Fruit fly (Drosophila melanogaster): ENCODE data around the gene Snoo.

Gene Snoo

dm6 chr2L:7965808-7966460, 18.1 kb downstream of the Snoo start (continued):
- peak; percentile 35 for TF ChIP-seq unpg (GFP tag; optimal IDR thresholded peaks at IDR 0.05)
- TF ChIP-seq kni (GFP tag; optimal IDR thresholded peaks at IDR 0.05): peak; percentile 6
- no peak for TF ChIP-seq rib (GFP tag; IDR thresholded peaks at IDR 0.05)
- TF ChIP-seq CG7372 (GFP tag; IDR thresholded peaks at IDR 0.05): no peak
- TF ChIP-seq CG11695 (GFP tag; IDR thresholded peaks at IDR 0.05): no peak
- TF ChIP-seq ken (GFP tag; IDR thresholded peaks at IDR 0.05): no peak
- peak; percentile 43; the same call in 1 of the 2 replicates for TF ChIP-seq CG6689 (GFP tag; IDR thresholded peaks at IDR 0.05)
- no peak for TF ChIP-seq HLH3B (GFP tag; IDR thresholded peaks at IDR 0.05)
- no peak for TF ChIP-seq toy (GFP tag; IDR thresholded peaks at IDR 0.05)
- TF ChIP-seq Dfd (GFP tag; optimal IDR thresholded peaks at IDR 0.05): no peak
- no peak for TF ChIP-seq CG13894 (tag; optimal IDR thresholded peaks at IDR 0.05)
- no peak for TF ChIP-seq br (optimal IDR thresholded peaks at IDR 0.05)
- TF ChIP-seq Mes4 (GFP tag; optimal IDR thresholded peaks at IDR 0.05): no peak
- TF ChIP-seq danr (GFP tag; IDR thresholded peaks at IDR 0.05): no peak
- TF ChIP-seq wek (GFP tag; optimal IDR thresholded peaks at IDR 0.05): no peak
- TF ChIP-seq CG5180 (GFP tag; optimal IDR thresholded peaks at IDR 0.05): no peak
- TF ChIP-seq disco-r (GFP tag; optimal IDR thresholded peaks at IDR 0.05): no peak
- peak; percentile 24 for TF ChIP-seq CG6654 (GFP tag; optimal IDR thresholded peaks at IDR 0.05)
- no peak for TF ChIP-seq Adf1 (GFP tag; IDR thresholded peaks at IDR 0.05)
- TF ChIP-seq dan (GFP tag; IDR thresholded peaks at IDR 0.05): no peak
- no peak for TF ChIP-seq psq (GFP tag; optimal IDR thresholded peaks at IDR 0.05)
- no peak for TF ChIP-seq esg (GFP tag; conservative IDR thresholded peaks at IDR 0.05)
- no peak for TF ChIP-seq Side (GFP tag; optimal IDR thresholded peaks at IDR 0.05)
- no peak for TF ChIP-seq Hmx (GFP tag; optimal IDR thresholded peaks at IDR 0.05)
- TF ChIP-seq CG7556 (GFP tag; optimal IDR thresholded peaks at IDR 0.05): peak; percentile 32
- TF ChIP-seq Ets97D (GFP tag; optimal IDR thresholded peaks at IDR 0.05): no peak
- TF ChIP-seq CG8478 (optimal IDR thresholded peaks at IDR 0.05): no peak
- TF ChIP-seq NfI (GFP tag; optimal IDR thresholded peaks at IDR 0.05): no peak
- TF ChIP-seq CG2202 (tag; optimal IDR thresholded peaks at IDR 0.05): no peak
- TF ChIP-seq CG12071 (GFP tag; optimal IDR thresholded peaks at IDR 0.05): no peak
- TF ChIP-seq cg (GFP tag; optimal IDR thresholded peaks at IDR 0.05): no peak
- no peak for TF ChIP-seq CG3726 (GFP tag; IDR thresholded peaks at IDR 0.05)
- TF ChIP-seq Scr (GFP tag; IDR thresholded peaks at IDR 0.05; ENCODE audit: partially characterized antibody): no peak
- TF ChIP-seq Drgx (GFP tag; IDR thresholded peaks at IDR 0.05): no peak
- no peak for TF ChIP-seq fd102C (GFP tag; optimal IDR thresholded peaks at IDR 0.05)
- no peak for TF ChIP-seq CG10366 (GFP tag; IDR thresholded peaks at IDR 0.05)
- TF ChIP-seq MESR4 (GFP tag; optimal IDR thresholded peaks at IDR 0.05): no peak
- TF ChIP-seq lmd (GFP tag; IDR thresholded peaks at IDR 0.05): peak; percentile 45; the same call in 1 of the 2 replicates
- peak in 1 of 2 experiments; percentile 54 for TF ChIP-seq Hr78 (GFP tag; optimal IDR thresholded peaks at IDR 0.05)
- TF ChIP-seq Doc3 (GFP tag; IDR thresholded peaks at IDR 0.05; ENCODE audit: partially characterized antibody): no peak
- TF ChIP-seq corto (GFP tag; optimal IDR thresholded peaks at IDR 0.05): no peak
- TF ChIP-seq CG10654 (GFP tag; optimal IDR thresholded peaks at IDR 0.05): no peak
- no peak for TF ChIP-seq CG11093 (GFP tag; IDR thresholded peaks at IDR 0.05)
- TF ChIP-seq CG16813 (GFP tag; IDR thresholded peaks at IDR 0.05; ENCODE audit: partially characterized antibody): no peak
- TF ChIP-seq CG12219 (GFP tag; optimal IDR thresholded peaks at IDR 0.05): no peak
- TF ChIP-seq CG12104 (GFP tag; optimal IDR thresholded peaks at IDR 0.05): no peak
- no peak for TF ChIP-seq CG30020 (tag; optimal IDR thresholded peaks at IDR 0.05)
- TF ChIP-seq CG14965 (GFP tag; optimal IDR thresholded peaks at IDR 0.05; ENCODE audit: borderline replicate concordance): no peak
- TF ChIP-seq Rx (GFP tag; IDR thresholded peaks at IDR 0.05): no peak
- TF ChIP-seq Abd-B (GFP tag; optimal IDR thresholded peaks at IDR 0.05): peak; percentile 26
- TF ChIP-seq tap (tag; optimal IDR thresholded peaks at IDR 0.05): no peak

Data from whole organism, embryonic.